Worm (Caenorhabditis elegans) whole organism, L2 larva: ENCODE measurements around the gene tag-278.

Experiments used
- C34F6.9 ChIP-seq: fragments of 150-350 bp; optimal IDR thresholded peaks from 2 replicates; lab custom pipeline; 2014; ENCODE audit warnings: missing biosample characterization, missing genetic modification characterization
- F13H6.1 ChIP-seq: sonication (generic microtip); optimal IDR thresholded peaks from 2 replicates; lab custom pipeline; 2016; ENCODE audit warnings: missing genetic modification characterization, missing compliant biosample characterization
- R02D3.7 ChIP-seq: fragments of 150-350 bp; optimal IDR thresholded peaks from 2 replicates; lab custom pipeline; 2014; ENCODE audit warnings: missing biosample characterization, missing genetic modification characterization
- Y55F3AM.14 ChIP-seq: fragments of 200-800 bp; sonication (Bioruptor generic); optimal IDR thresholded peaks from 2 replicates; lab custom pipeline; 2018; ENCODE audit warnings: mild to moderate bottlenecking, missing genetic modification characterization, missing compliant biosample characterization
- alr-1 ChIP-seq: fragments of 150-350 bp; optimal IDR thresholded peaks from 2 replicates; lab custom pipeline; 2014; ENCODE audit warnings: missing biosample characterization, missing genetic modification characterization
- aly-2 ChIP-seq: fragments of 150-350 bp; optimal IDR thresholded peaks from 2 replicates; lab custom pipeline; 2014; ENCODE audit warnings: missing biosample characterization, missing genetic modification characterization
- ama-1 ChIP-seq: fragments of 150-350 bp; optimal IDR thresholded peaks from 2 replicates; lab custom pipeline; 2018; ENCODE audit warnings: inconsistent platforms
- blmp-1 ChIP-seq: sonication (generic microtip); optimal IDR thresholded peaks from 2 replicates; lab custom pipeline; 2017; ENCODE audit warnings: missing genetic modification characterization, mild to moderate bottlenecking, missing compliant biosample characterization, antibody characterized with exemption, moderate library complexity; ENCODE audit not compliant: insufficient read depth
- ceh-16 ChIP-seq: fragments of 150-350 bp; optimal IDR thresholded peaks from 2 replicates; lab custom pipeline; 2014; ENCODE audit warnings: missing biosample characterization, missing genetic modification characterization
- crh-2 ChIP-seq: sonication (generic microtip); optimal IDR thresholded peaks from 2 replicates; lab custom pipeline; 2017; ENCODE audit warnings: missing biosample characterization, missing genetic modification characterization
- egl-27 ChIP-seq: sonication (generic microtip); optimal IDR thresholded peaks from 3 replicates; lab custom pipeline; 2017; ENCODE audit warnings: missing biosample characterization, missing genetic modification reagents, missing genetic modification characterization
- elt-1 ChIP-seq: fragments of 150-350 bp; optimal IDR thresholded peaks from 2 replicates; lab custom pipeline; 2014; ENCODE audit warnings: missing biosample characterization, missing genetic modification characterization
- elt-3 ChIP-seq: sonication (generic microtip); optimal IDR thresholded peaks from 2 replicates; lab custom pipeline; 2017; ENCODE audit warnings: missing biosample characterization, missing genetic modification characterization
- gmeb-1 ChIP-seq: fragments of 150-350 bp; optimal IDR thresholded peaks from 2 replicates; lab custom pipeline; 2014; ENCODE audit warnings: missing biosample characterization, missing genetic modification characterization
- lin-11 ChIP-seq: fragments of 150-350 bp; sonication (generic microtip); optimal IDR thresholded peaks from 2 replicates; lab custom pipeline; 2014; ENCODE audit warnings: missing biosample characterization, missing genetic modification characterization, inconsistent platforms, mixed read lengths
- lin-13 ChIP-seq: fragments of 150-350 bp; optimal IDR thresholded peaks from 2 replicates; lab custom pipeline; 2014; ENCODE audit warnings: missing biosample characterization, missing genetic modification reagents, missing genetic modification characterization
- lsy-2 ChIP-seq, 2 experiments: fragments of 150-350 bp in 1 of 2; sonication (generic microtip) in 1 of 2; optimal IDR thresholded peaks; 2 replicates each; lab custom pipeline; 2014 to 2017; ENCODE audit warnings: missing biosample characterization in 2 of 2, missing genetic modification characterization in 2 of 2
- mbf-1 ChIP-seq: sonication (generic microtip); optimal IDR thresholded peaks from 2 replicates; lab custom pipeline; 2017; ENCODE audit warnings: missing biosample characterization, missing genetic modification characterization
- mdl-1 ChIP-seq, 2 experiments: fragments of 150-350 bp in 1 of 2; sonication (generic microtip) in 1 of 2; optimal IDR thresholded peaks; 2 replicates each; lab custom pipeline; 2017; ENCODE audit warnings: missing biosample characterization in 2 of 2, missing genetic modification characterization in 2 of 2
- nhr-10 ChIP-seq: sonication (generic microtip); optimal IDR thresholded peaks from 2 replicates; lab custom pipeline; 2017; ENCODE audit warnings: missing biosample characterization, missing genetic modification characterization
- nhr-11 ChIP-seq: fragments of 150-350 bp; optimal IDR thresholded peaks from 2 replicates; lab custom pipeline; 2014; ENCODE audit warnings: missing biosample characterization, missing genetic modification characterization
- nhr-12 ChIP-seq: fragments of 150-350 bp; optimal IDR thresholded peaks from 2 replicates; lab custom pipeline; 2014; ENCODE audit warnings: missing biosample characterization, missing genetic modification characterization
- nhr-129 ChIP-seq: fragments of 150-350 bp; optimal IDR thresholded peaks from 2 replicates; lab custom pipeline; 2014; ENCODE audit warnings: missing biosample characterization, missing genetic modification characterization
- nhr-21 ChIP-seq: fragments of 150-350 bp; optimal IDR thresholded peaks from 2 replicates; lab custom pipeline; 2014; ENCODE audit warnings: missing biosample characterization, missing genetic modification characterization
- nhr-23 ChIP-seq: fragments of 150-350 bp; optimal IDR thresholded peaks from 2 replicates; lab custom pipeline; 2014; ENCODE audit warnings: missing biosample characterization, missing genetic modification reagents, missing genetic modification characterization
- nhr-237 ChIP-seq: fragments of 150-350 bp; optimal IDR thresholded peaks from 2 replicates; lab custom pipeline; 2014; ENCODE audit warnings: missing biosample characterization, missing genetic modification characterization
- nhr-25 ChIP-seq: fragments of 150-350 bp; sonication (generic microtip); optimal IDR thresholded peaks from 3 replicates; lab custom pipeline; 2014; ENCODE audit warnings: missing biosample characterization, missing genetic modification characterization
- nhr-77 ChIP-seq: fragments of 150-350 bp; optimal IDR thresholded peaks from 2 replicates; lab custom pipeline; 2014; ENCODE audit warnings: missing biosample characterization, missing genetic modification characterization
- peb-1 ChIP-seq: fragments of 150-350 bp; optimal IDR thresholded peaks from 2 replicates; lab custom pipeline; 2014; ENCODE audit warnings: missing biosample characterization, missing genetic modification characterization
- sem-4 ChIP-seq: fragments of 150-350 bp; optimal IDR thresholded peaks from 2 replicates; lab custom pipeline; 2014; ENCODE audit warnings: missing biosample characterization, missing genetic modification reagents, missing genetic modification characterization
- skn-1 ChIP-seq: sonication (generic microtip); optimal IDR thresholded peaks from 2 replicates; lab custom pipeline; 2017; ENCODE audit warnings: missing biosample characterization, missing genetic modification characterization
- sma-3 ChIP-seq: sonication (generic microtip); optimal IDR thresholded peaks from 2 replicates; lab custom pipeline; 2016; ENCODE audit warnings: missing genetic modification reagents, missing genetic modification characterization, missing compliant biosample characterization
- sma-9 ChIP-seq, 2 experiments: fragments of 150-350 bp in 1 of 2; sonication (generic microtip) in 1 of 2; optimal IDR thresholded peaks; 2 replicates each; lab custom pipeline; 2014 to 2016; ENCODE audit warnings: missing genetic modification characterization in 2 of 2, mild to moderate bottlenecking in 1 of 2, missing biosample characterization in 1 of 2, missing compliant biosample characterization in 1 of 2, missing genetic modification reagents in 1 of 2, moderate library complexity in 1 of 2
- snpc-4 ChIP-seq: fragments of 150-350 bp; optimal IDR thresholded peaks from 2 replicates; lab custom pipeline; 2014; ENCODE audit warnings: missing biosample characterization, missing genetic modification characterization
- unc-39 ChIP-seq: fragments of 150-350 bp; optimal IDR thresholded peaks from 2 replicates; lab custom pipeline; 2014; ENCODE audit warnings: missing biosample characterization, missing genetic modification characterization
- unc-55 ChIP-seq: fragments of 150-350 bp; sonication (generic microtip); optimal IDR thresholded peaks from 3 replicates; lab custom pipeline; 2014; ENCODE audit warnings: missing biosample characterization, missing genetic modification reagents, missing genetic modification characterization
- zag-1 ChIP-seq: fragments of 150-350 bp; optimal IDR thresholded peaks from 2 replicates; lab custom pipeline; 2014; ENCODE audit warnings: missing biosample characterization, missing genetic modification characterization
- ztf-1 ChIP-seq: fragments of 200-800 bp; sonication (Bioruptor generic); conservative IDR thresholded peaks from 2 replicates; pipeline ENCODE4 v1.3.6; 2022; ENCODE audit warnings: missing genetic modification characterization, missing compliant biosample characterization
- ztf-11 ChIP-seq: sonication (generic microtip); optimal IDR thresholded peaks from 2 replicates; lab custom pipeline; 2017; ENCODE audit warnings: missing biosample characterization, missing genetic modification characterization
- ztf-4 ChIP-seq: fragments of 150-350 bp; optimal IDR thresholded peaks from 2 replicates; lab custom pipeline; 2014; ENCODE audit warnings: missing biosample characterization, missing genetic modification characterization

tag-278 gene

ce11 chrX:3697623-3698022 is 8.6 kb upstream of the tag-278 start (continued):
- peak; percentile 40 for TF ChIP-seq sma-3

DNA sequence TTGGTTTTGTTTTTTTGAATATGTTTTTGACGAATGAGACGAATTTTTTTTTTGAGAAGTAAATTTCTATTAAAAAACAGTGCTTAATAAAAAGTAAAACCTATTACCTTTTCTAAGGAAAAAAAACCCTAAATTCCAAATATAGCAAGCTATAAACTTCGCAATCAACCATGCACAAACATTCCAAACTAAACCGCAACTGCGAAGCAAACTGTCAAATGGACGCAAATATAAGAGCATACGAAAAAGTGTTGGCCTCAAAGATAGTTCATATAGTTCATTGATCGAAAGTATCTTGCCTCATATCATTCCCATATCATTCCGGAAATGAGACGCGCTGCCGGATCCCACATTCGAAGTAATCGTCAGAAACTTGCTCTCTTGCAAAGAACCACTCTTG is 7.6 kb upstream of the tag-278 start, which contains the start of gene C01C4.3:
Gene C01C4.3, plus strand, starts transcription at position 301 of the 400 bp plus-strand sequence.
- no peak for TF ChIP-seq ztf-1
- no peak for TF ChIP-seq blmp-1 (tag; lab: Kevin White, UChicago)
- TF ChIP-seq R02D3.7 (tag; lab: Kevin White, UChicago): no peak
- TF ChIP-seq C34F6.9 (tag; lab: Kevin White, UChicago): no peak
- no peak for TF ChIP-seq Y55F3AM.14
- no peak for TF ChIP-seq ceh-16
- TF ChIP-seq nhr-25 (tag; lab: Kevin White, UChicago): no peak
- no peak for TF ChIP-seq ama-1
- no peak for TF ChIP-seq gmeb-1 (tag; lab: Kevin White, UChicago)
- no peak for TF ChIP-seq nhr-77 (tag; lab: Kevin White, UChicago)
- TF ChIP-seq egl-27: no peak
- TF ChIP-seq ztf-11 (tag; lab: Kevin White, UChicago): no peak
- TF ChIP-seq nhr-237: no peak
- no peak for TF ChIP-seq alr-1 (tag; lab: Kevin White, UChicago)
- no peak for TF ChIP-seq zag-1 (tag; lab: Kevin White, UChicago)

ce11 chrX:3695826-3696225 is 6.8 kb upstream of the tag-278 start:
- TF ChIP-seq C34F6.9 (tag; lab: Kevin White, UChicago) (no peak), nhr-11 (tag; lab: Kevin White, UChicago) (no peak), nhr-129 (no peak), mdl-1 (tag; optimal IDR thresholded peaks at IDR 0.05; lab: Kevin White, UChicago) (no peak), sma-3 (no peak), nhr-23 (no peak), egl-27 (no peak), ceh-16 (no peak), ztf-11 (tag; lab: Kevin White, UChicago) (no peak), Y55F3AM.14 (no peak), nhr-10 (tag; lab: Kevin White, UChicago) (no peak), elt-3 (tag; lab: Kevin White, UChicago) (no peak), peb-1 (tag; lab: Kevin White, UChicago) (no peak), ama-1 (no peak)
- TF ChIP-seq, all 48 proteins: peak for 0

ce11 chrX:3694172-3694571 is 5.2 kb upstream of the tag-278 start:
- TF ChIP-seq aly-2 (tag; lab: Kevin White, UChicago) (no peak), sma-9 (GFP tag; optimal IDR thresholded peaks at IDR 0.05; lab: Kevin White, UChicago) (peak; percentile 14), sma-9 (tag; optimal IDR thresholded peaks at IDR 0.05; lab: Kevin White, UChicago) (no peak), peb-1 (tag; lab: Kevin White, UChicago) (no peak), nhr-129 (peak; percentile 85), nhr-10 (tag; lab: Kevin White, UChicago) (no peak), zag-1 (tag; lab: Kevin White, UChicago) (peak; percentile 54), C34F6.9 (tag; lab: Kevin White, UChicago) (peak; percentile 65), elt-1 (tag; lab: Kevin White, UChicago) (no peak), skn-1 (no peak), egl-27 (peak; percentile 22), lsy-2 (tag; optimal IDR thresholded peaks at IDR 0.05; lab: Kevin White, UChicago) (peak in 1 of 2 experiments; percentile 53), sma-3 (no peak), sem-4 (tag; lab: Kevin White, UChicago) (peak; percentile 39), mbf-1 (tag; lab: Kevin White, UChicago) (no peak), mdl-1 (tag; optimal IDR thresholded peaks at IDR 0.05; lab: Kevin White, UChicago) (peak in 1 of 2 experiments; percentile 32), blmp-1 (tag; lab: Kevin White, UChicago) (no peak), lin-11 (tag; lab: Kevin White, UChicago) (peak; percentile 17), nhr-21 (no peak), crh-2 (tag; lab: Kevin White, UChicago) (peak; percentile 88), unc-55 (peak; percentile 60), lin-13 (GFP tag; lab: Kevin White, UChicago) (no peak), ztf-4 (tag; lab: Kevin White, UChicago) (no peak), unc-39 (tag; lab: Kevin White, UChicago) (no peak), snpc-4 (tag; lab: Kevin White, UChicago) (no peak), F13H6.1 (tag; lab: Kevin White, UChicago) (peak; percentile 65), nhr-12 (tag; lab: Kevin White, UChicago) (no peak)
